Fruit fly (Drosophila melanogaster) whole organism, wandering third instar larva: ENCODE results near the gene CG40485.

Experiments
- CG32264 ChIP-seq: fragments of 200-800 bp; sonication (Bioruptor generic); optimal IDR thresholded peaks from 2 replicates; lab custom pipeline; 2016; ENCODE audit warnings: missing biosample characterization, missing genetic modification characterization
- CG9705 ChIP-seq: fragments of 200-800 bp; sonication (Bioruptor generic); optimal IDR thresholded peaks from 2 replicates; lab custom pipeline; 2018; ENCODE audit warnings: missing biosample characterization, mild to moderate bottlenecking, missing genetic modification characterization
- CrebA ChIP-seq: fragments of 200-800 bp; sonication (Bioruptor generic); optimal IDR thresholded peaks from 2 replicates; lab custom pipeline; 2016; ENCODE audit warnings: missing biosample characterization, mild to moderate bottlenecking, missing genetic modification characterization, borderline replicate concordance
- Dfd ChIP-seq: fragments of >200 bp; optimal IDR thresholded peaks from 2 replicates; lab custom pipeline; 2017; ENCODE audit warnings: missing biosample characterization, missing genetic modification characterization
- GATAd ChIP-seq: sonication (Bioruptor generic); optimal IDR thresholded peaks from 2 replicates; lab custom pipeline; 2016; ENCODE audit warnings: missing biosample characterization, missing genetic modification characterization
- HLH106 ChIP-seq: fragments of 200-800 bp; optimal IDR thresholded peaks from 3 replicates; lab custom pipeline; 2019; ENCODE audit warnings: missing biosample characterization, mild to moderate bottlenecking, missing genetic modification characterization, moderate library complexity
- Hnf4 ChIP-seq: fragments of 200-800 bp; sonication (Bioruptor generic); optimal IDR thresholded peaks from 2 replicates; lab custom pipeline; 2016; ENCODE audit warnings: missing biosample characterization, mild to moderate bottlenecking, missing genetic modification characterization
- Hr78 ChIP-seq: fragments of >200 bp; optimal IDR thresholded peaks from 2 replicates; lab custom pipeline; 2017; ENCODE audit warnings: missing biosample characterization, missing genetic modification characterization
- Hr83 ChIP-seq: fragments of 200-300 bp; sonication (Bioruptor generic); optimal IDR thresholded peaks from 2 replicates; lab custom pipeline; 2016; ENCODE audit warnings: missing biosample characterization, mild to moderate bottlenecking, missing genetic modification characterization, moderate library complexity; ENCODE audit not compliant: poor library complexity, severe bottlenecking
- Jra ChIP-seq: sonication (Bioruptor generic); optimal IDR thresholded peaks from 2 replicates; lab custom pipeline; 2016; ENCODE audit warnings: missing biosample characterization, missing genetic modification characterization
- Myc ChIP-seq: fragments of >200 bp; optimal IDR thresholded peaks from 2 replicates; lab custom pipeline; 2017
- N ChIP-seq: fragments of >200 bp; optimal IDR thresholded peaks from 2 replicates; lab custom pipeline; 2018; ENCODE audit warnings: missing biosample characterization, missing external identifiers, missing genetic modification characterization
- OdsH ChIP-seq: fragments of 200-800 bp; sonication (Bioruptor generic); optimal IDR thresholded peaks from 2 replicates; lab custom pipeline; 2016; ENCODE audit warnings: missing biosample characterization, mild to moderate bottlenecking, missing genetic modification characterization
- Rel ChIP-seq, 2 experiments: fragments of 200-800 bp; sonication (Bioruptor generic) in 1 of 2; optimal IDR thresholded peaks; 2 replicates in 1 of 2; 3 replicates in 1 of 2; lab custom pipeline; 2016 to 2019; ENCODE audit warnings: mild to moderate bottlenecking in 2 of 2, missing biosample characterization in 2 of 2, missing genetic modification characterization in 2 of 2, moderate library complexity in 1 of 2
- Sp1 ChIP-seq: fragments of 200-800 bp; sonication (Bioruptor generic); optimal IDR thresholded peaks from 3 replicates; lab custom pipeline; 2019; ENCODE audit warnings: missing biosample characterization, mild to moderate bottlenecking, missing genetic modification characterization, moderate library complexity
- Vsx2 ChIP-seq: fragments of 200-300, 225-300 bp; sonication (Bioruptor generic); optimal IDR thresholded peaks from 2 replicates; lab custom pipeline; 2018; ENCODE audit warnings: missing biosample characterization, missing genetic modification characterization; ENCODE audit not compliant: partially characterized antibody
- br ChIP-seq: fragments of 200-800 bp; sonication (Bioruptor generic); optimal IDR thresholded peaks from 2 replicates; lab custom pipeline; 2016; ENCODE audit warnings: missing biosample characterization, missing genetic modification characterization
- dl ChIP-seq, 2 experiments: fragments of 175-275, 200-275 bp in 1 of 2; fragments of 200-275 bp in 1 of 2; sonication (Bioruptor generic); optimal IDR thresholded peaks; lab custom pipeline; 2018; ENCODE audit warnings: mild to moderate bottlenecking in 2 of 2, missing biosample characterization in 2 of 2, missing genetic modification characterization in 2 of 2, moderate library complexity in 2 of 2; ENCODE audit not compliant: partially characterized antibody in 2 of 2, insufficient read depth in 1 of 2
- dmrt93B ChIP-seq: fragments of 200-800 bp; sonication (Bioruptor generic); optimal IDR thresholded peaks from 2 replicates; lab custom pipeline; 2018; ENCODE audit warnings: missing biosample characterization, mild to moderate bottlenecking, missing genetic modification characterization
- dsf ChIP-seq: sonication (Bioruptor generic); optimal IDR thresholded peaks from 2 replicates; lab custom pipeline; 2016; ENCODE audit warnings: missing biosample characterization, missing genetic modification characterization, borderline replicate concordance
- foxo ChIP-seq, 2 experiments: fragments of 200-800 bp; sonication (Bioruptor generic); optimal IDR thresholded peaks; 2 replicates in 1 of 2; 3 replicates in 1 of 2; lab custom pipeline; 2016 to 2017; ENCODE audit warnings: missing biosample characterization in 2 of 2, missing genetic modification characterization in 2 of 2
- fru ChIP-seq: fragments of 200-800 bp; sonication (Bioruptor generic); optimal IDR thresholded peaks from 3 replicates; lab custom pipeline; 2016; ENCODE audit warnings: missing biosample characterization, mild to moderate bottlenecking, missing genetic modification characterization
- h ChIP-seq: fragments of 200-800 bp; sonication (Bioruptor generic); optimal IDR thresholded peaks from 3 replicates; lab custom pipeline; 2016; ENCODE audit warnings: missing biosample characterization, mild to moderate bottlenecking, missing genetic modification characterization
- jim ChIP-seq: fragments of 175-275, 200-325 bp; sonication (Bioruptor generic); optimal IDR thresholded peaks from 2 replicates; lab custom pipeline; 2016; ENCODE audit warnings: missing biosample characterization, mild to moderate bottlenecking, missing genetic modification characterization
- pan ChIP-seq: fragments of >200 bp; optimal IDR thresholded peaks from 2 replicates; lab custom pipeline; 2017
- psq ChIP-seq: fragments of 200-800 bp; sonication (Bioruptor generic); optimal IDR thresholded peaks from 3 replicates; lab custom pipeline; 2017; ENCODE audit warnings: missing biosample characterization, mild to moderate bottlenecking, missing genetic modification characterization, moderate library complexity
- rgr ChIP-seq: fragments of 200-800 bp; sonication (Bioruptor generic); optimal IDR thresholded peaks from 3 replicates; lab custom pipeline; 2016; ENCODE audit warnings: missing biosample characterization, mild to moderate bottlenecking, missing genetic modification characterization
- sage ChIP-seq: fragments of 200-800 bp; sonication (Bioruptor generic); optimal IDR thresholded peaks from 2 replicates; lab custom pipeline; 2016; ENCODE audit warnings: missing biosample characterization, mild to moderate bottlenecking, missing genetic modification characterization
- sv ChIP-seq: fragments of 200-800 bp; sonication (Bioruptor generic); optimal IDR thresholded peaks from 3 replicates; lab custom pipeline; 2016; ENCODE audit warnings: missing biosample characterization, missing genetic modification characterization
- woc ChIP-seq: sonication (Bioruptor generic); optimal IDR thresholded peaks from 2 replicates; lab custom pipeline; 2016; ENCODE audit warnings: missing biosample characterization, mild to moderate bottlenecking, missing genetic modification characterization

The CG40485 gene

dm6 chrX:23007399-23007798, 45.2 kb upstream of the CG40485 start:
- no peak for TF ChIP-seq CG32264
- no peak for TF ChIP-seq dsf
- no peak for TF ChIP-seq Myc (lab: Kevin White, UChicago)
- TF ChIP-seq woc (GFP tag; lab: Kevin White, UChicago), result no peak
- no peak for TF ChIP-seq sv (GFP tag; lab: Kevin White, UChicago)
- TF ChIP-seq Dfd (GFP tag; lab: Kevin White, UChicago), result no peak
- TF ChIP-seq N (GFP tag; lab: Kevin White, UChicago), result no peak
- no peak for TF ChIP-seq GATAd (GFP tag; lab: Kevin White, UChicago)
- TF ChIP-seq Vsx2, result no peak
- no peak for TF ChIP-seq h (GFP tag; lab: Kevin White, UChicago)
- TF ChIP-seq HLH106 (tag; lab: Kevin White, UChicago), result no peak
- TF ChIP-seq fru, result no peak
- peak; percentile 18 for TF ChIP-seq Hnf4
- TF ChIP-seq foxo (GFP tag; optimal IDR thresholded peaks at IDR 0.05; lab: Kevin White, UChicago), result peak in 1 of 2 experiments; percentile 30
- TF ChIP-seq OdsH (GFP tag; lab: Kevin White, UChicago), result no peak
- no peak for TF ChIP-seq psq (GFP tag; lab: Kevin White, UChicago)
- no peak for TF ChIP-seq sage (GFP tag; lab: Kevin White, UChicago)

- no peak for TF ChIP-seq br (GFP tag; lab: Kevin White, UChicago)
- no peak for TF ChIP-seq CG32264
- TF ChIP-seq Hr83 (GFP tag; lab: Kevin White, UChicago), result no peak
Measured at dm6 chrX:23006925-23007324, 44.8 kb upstream of the CG40485 start.

dm6 chrX:23004598-23005469, 42.7 kb upstream of the CG40485 start, which contains the start of the genes stnA and stnB:
Gene stnA, minus strand, starts transcription at chrX:23004648.
Gene stnB, minus strand, starts transcription at chrX:23004648.
- TF ChIP-seq fru (peak; percentile 1), psq (GFP tag; lab: Kevin White, UChicago) (no peak), Hr83 (GFP tag; lab: Kevin White, UChicago) (no peak), Jra (no peak), Myc (lab: Kevin White, UChicago) (no peak), Hr78 (no peak), HLH106 (tag; lab: Kevin White, UChicago) (peak; percentile 6), jim (GFP tag; lab: Kevin White, UChicago) (no peak)

- TF ChIP-seq rgr (GFP tag; lab: Kevin White, UChicago), result no peak
Measured at dm6 chrX:22981508-22981907, 19.3 kb upstream of the CG40485 start.

dm6 chrX:22959991-22960390, 2.2 kb downstream of the CG40485 start, which contains the start of gene CG40486:
Gene CG40486, minus strand, starts transcription at chrX:22960091.
- no peak for TF ChIP-seq br (GFP tag; lab: Kevin White, UChicago)
- no peak for TF ChIP-seq GATAd (GFP tag; lab: Kevin White, UChicago)
- TF ChIP-seq CG9705 (GFP tag; lab: Kevin White, UChicago), result no peak
- TF ChIP-seq Hr78, result no peak
- no peak for TF ChIP-seq HLH106 (tag; lab: Kevin White, UChicago)
- no peak for TF ChIP-seq Hnf4
- no peak for TF ChIP-seq Sp1 (GFP tag; lab: Kevin White, UChicago)
- no peak for TF ChIP-seq N (GFP tag; lab: Kevin White, UChicago)
- no peak for TF ChIP-seq dl (GFP tag; optimal IDR thresholded peaks at IDR 0.05; lab: Kevin White, UChicago; ENCODE audit: insufficient read depth in 1 of 2, partially characterized antibody in 2 of 2)
- no peak for TF ChIP-seq sv (GFP tag; lab: Kevin White, UChicago)
- TF ChIP-seq woc (GFP tag; lab: Kevin White, UChicago), result no peak
- TF ChIP-seq Jra, result no peak
- TF ChIP-seq Rel (GFP tag; optimal IDR thresholded peaks at IDR 0.05; lab: Kevin White, UChicago), result no peak
- TF ChIP-seq Rel (tag; optimal IDR thresholded peaks at IDR 0.05; lab: Kevin White, UChicago), result no peak
- no peak for TF ChIP-seq Hr83 (GFP tag; lab: Kevin White, UChicago)
- TF ChIP-seq dmrt93B, result no peak
- no peak for TF ChIP-seq CrebA (GFP tag; lab: Kevin White, UChicago)
- no peak for TF ChIP-seq pan
- TF ChIP-seq rgr (GFP tag; lab: Kevin White, UChicago), result no peak
- TF ChIP-seq Dfd (GFP tag; lab: Kevin White, UChicago), result no peak
- TF ChIP-seq, all 38 proteins: peak for 0
